Fruit fly (Drosophila melanogaster): ENCODE data around the gene mus101.
A peak's percentile ranks its signal among the peaks of the same experiment; 100 is the strongest.

mus101 gene

DNA sequence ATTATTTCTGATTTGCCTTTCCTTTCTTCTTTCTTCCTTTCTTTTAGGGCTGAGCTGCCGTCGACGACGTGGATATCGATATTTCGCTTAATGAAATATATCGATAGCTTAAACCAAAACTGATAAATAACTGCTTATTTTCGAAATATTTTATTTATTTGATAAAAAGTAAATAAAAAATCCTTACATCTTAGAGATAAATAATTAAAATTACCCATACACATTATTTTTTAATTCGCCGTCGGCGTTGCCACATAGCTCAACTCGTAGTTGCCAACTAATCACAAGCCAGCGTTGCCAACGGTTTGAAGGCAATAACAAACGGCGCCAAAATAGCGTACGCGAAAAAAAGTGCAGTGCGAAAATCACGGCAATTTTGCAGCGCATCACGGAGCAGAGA lies at the start of gene mus101, which contains the start of gene Mrgn1:
mus101 (plus strand) TSS at position 313 of the 400 bp plus-strand sequence.
Mrgn1 (minus strand) TSS at position 44 of the 400 bp plus-strand sequence.
- TF ChIP-seq CG8159 (tag; optimal IDR thresholded peaks at IDR 0.05) (no peak), Ets98B (GFP tag; IDR thresholded peaks at IDR 0.05) (no peak), CG4496 (GFP tag; IDR thresholded peaks at IDR 0.05) (no peak), CG34367 (tag; optimal IDR thresholded peaks at IDR 0.05) (no peak), EcR (GFP tag; optimal IDR thresholded peaks at IDR 0.05) (no peak), Pif1A (GFP tag; optimal IDR thresholded peaks at IDR 0.05) (no peak), CG12605 (GFP tag; IDR thresholded peaks at IDR 0.05) (no peak)

DNA sequence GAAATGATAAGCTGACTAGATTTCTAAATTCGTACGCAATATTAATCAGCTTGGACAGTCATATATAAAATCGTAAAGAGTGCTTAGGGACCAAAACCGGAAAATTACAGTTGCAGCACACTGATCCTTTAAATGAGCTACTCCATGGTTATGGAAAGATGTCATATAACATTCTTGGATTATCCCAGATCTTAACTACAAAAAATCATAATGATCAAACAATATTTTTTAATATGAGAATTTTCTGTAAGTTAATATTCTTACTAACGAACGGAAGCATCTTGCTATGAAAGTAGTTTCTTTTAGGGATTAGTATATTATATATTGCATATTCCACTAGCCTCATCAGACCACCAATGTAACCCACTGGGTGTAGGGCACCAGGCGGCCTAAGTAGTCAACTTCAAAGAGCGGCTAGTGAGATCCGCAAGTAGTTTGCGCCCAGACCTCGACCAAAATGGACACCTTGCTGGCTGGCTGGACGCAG lies 45.5 kb upstream of the mus101 start, which contains the start of gene CG11162:
CG11162 (plus strand) TSS at position 437 of the 487 bp plus-strand sequence.
- TF ChIP-seq CG10348 (GFP tag; IDR thresholded peaks at IDR 0.05) (no peak), EcR (GFP tag; optimal IDR thresholded peaks at IDR 0.05) (no peak), Pif1A (GFP tag; optimal IDR thresholded peaks at IDR 0.05) (no peak), D1 (tag; optimal IDR thresholded peaks at IDR 0.05) (no peak), CG8159 (tag; optimal IDR thresholded peaks at IDR 0.05) (no peak), CG9948 (tag; optimal IDR thresholded peaks at IDR 0.05) (no peak), CG4496 (GFP tag; IDR thresholded peaks at IDR 0.05) (no peak), rn (GFP tag; IDR thresholded peaks at IDR 0.05) (no peak)

DNA sequence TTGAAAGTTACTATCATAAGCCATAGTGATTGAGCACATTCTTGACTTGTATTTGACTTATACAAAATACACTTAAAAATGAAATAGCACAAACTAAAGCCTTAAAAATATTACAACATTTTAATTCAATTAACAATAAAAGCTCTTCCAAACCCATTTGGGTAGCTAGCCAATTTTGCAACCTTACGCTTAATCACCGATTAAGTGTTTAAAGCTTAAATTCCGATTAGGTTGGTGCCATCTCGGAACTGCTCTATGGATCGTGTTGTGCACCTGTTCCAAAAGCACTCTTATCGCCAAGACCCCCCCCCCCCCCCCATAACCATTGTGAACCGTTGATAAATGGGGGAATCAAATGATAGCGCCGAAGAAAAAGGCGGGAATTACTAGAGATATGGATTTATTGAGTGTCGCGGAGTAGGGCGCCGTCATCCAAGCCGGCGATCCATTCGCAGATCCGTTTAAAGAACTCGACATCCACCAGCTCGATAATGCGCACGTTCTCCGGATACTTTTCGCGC lies 44.0 kb upstream of the mus101 start:
- no peak for TF ChIP-seq CG32121 (GFP tag; IDR thresholded peaks at IDR 0.05)
- TF ChIP-seq D1 (tag; optimal IDR thresholded peaks at IDR 0.05), result no peak
- no peak for TF ChIP-seq CG15710 (tag; optimal IDR thresholded peaks at IDR 0.05)

DNA sequence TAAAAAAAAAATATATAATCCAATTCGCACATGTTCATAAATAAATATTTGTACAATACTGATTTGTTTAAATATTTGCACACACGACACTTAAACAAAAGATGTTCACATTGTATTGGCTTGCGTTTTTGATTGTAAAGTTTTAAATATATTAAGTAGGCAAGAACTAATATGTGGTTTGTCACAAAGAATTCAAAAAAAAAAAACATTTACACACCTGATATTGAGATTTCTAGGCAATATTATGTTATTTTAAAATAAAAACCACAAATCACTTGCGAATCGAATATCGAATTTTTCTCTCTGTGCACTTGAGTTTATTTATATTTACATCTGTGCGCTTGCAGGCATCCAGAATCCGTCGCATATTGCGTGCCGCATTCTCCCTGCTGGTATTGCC lies 42.5 kb upstream of the mus101 start:
- no peak for TF ChIP-seq EcR (GFP tag; optimal IDR thresholded peaks at IDR 0.05)
- TF ChIP-seq Pif1B (GFP tag; optimal IDR thresholded peaks at IDR 0.05), result peak; percentile 24
- peak; percentile 17 for TF ChIP-seq D1 (tag; optimal IDR thresholded peaks at IDR 0.05)
- TF ChIP-seq CG12605 (GFP tag; IDR thresholded peaks at IDR 0.05), result 0 out of 2 replicates have a peak, but pooled peaks have one; percentile 16
- TF ChIP-seq Pif1A (GFP tag; optimal IDR thresholded peaks at IDR 0.05), result peak; percentile 37
- no peak for TF ChIP-seq gl (tag; optimal IDR thresholded peaks at IDR 0.05)
- TF ChIP-seq rn (GFP tag; IDR thresholded peaks at IDR 0.05), result no peak
- TF ChIP-seq Ets98B (GFP tag; IDR thresholded peaks at IDR 0.05), result peak; percentile 23; the same call in 1 of the 2 replicates
- peak; percentile 61 for TF ChIP-seq CG15710 (tag; optimal IDR thresholded peaks at IDR 0.05)
- peak; percentile 47 for TF ChIP-seq CG14655 (GFP tag; optimal IDR thresholded peaks at IDR 0.05)
- TF ChIP-seq Snoo (tag; optimal IDR thresholded peaks at IDR 0.05), result peak; percentile 29
- TF ChIP-seq CG13204 (GFP tag; optimal IDR thresholded peaks at IDR 0.05), result no peak
- TF ChIP-seq CG9948 (tag; optimal IDR thresholded peaks at IDR 0.05), result peak; percentile 60
- no peak for TF ChIP-seq fd96Ca (GFP tag; IDR thresholded peaks at IDR 0.05)
- peak; percentile 65 for TF ChIP-seq CG32121 (GFP tag; IDR thresholded peaks at IDR 0.05)
- TF ChIP-seq CG34367 (tag; optimal IDR thresholded peaks at IDR 0.05), result peak; percentile 45
- TF ChIP-seq CG8159 (tag; optimal IDR thresholded peaks at IDR 0.05), result peak; percentile 71
- TF ChIP-seq CG10348 (GFP tag; IDR thresholded peaks at IDR 0.05), result no peak
- peak; percentile 66 for TF ChIP-seq CG4496 (GFP tag; IDR thresholded peaks at IDR 0.05)
- TF ChIP-seq CG8301 (tag; optimal IDR thresholded peaks at IDR 0.05), result peak; percentile 25
- TF ChIP-seq CG17806 (tag; optimal IDR thresholded peaks at IDR 0.05), result peak; percentile 67

DNA sequence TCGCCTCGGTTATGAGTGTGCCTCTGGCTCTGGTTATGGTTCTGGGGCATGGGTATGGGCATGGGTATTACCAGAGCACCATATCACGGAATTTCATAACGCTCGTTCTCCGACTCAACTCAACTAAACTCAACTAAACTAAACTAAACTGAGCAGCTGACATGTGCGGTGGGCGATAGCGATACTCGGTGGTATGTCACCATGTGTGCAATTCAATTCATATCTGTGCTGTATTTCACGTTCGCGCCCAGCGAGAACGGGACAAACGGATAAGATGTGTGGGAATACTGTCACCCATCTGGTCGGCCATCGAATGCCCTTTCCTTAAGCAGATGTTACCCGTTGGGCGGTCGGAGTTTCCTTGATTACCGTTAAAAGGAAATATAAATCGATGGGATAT lies 41.8 kb upstream of the mus101 start, which contains the start of gene CG12177:
CG12177 (minus strand) TSS at position 239 of the 400 bp plus-strand sequence.
- TF ChIP-seq CG14655 (GFP tag; optimal IDR thresholded peaks at IDR 0.05) (no peak), CG32121 (GFP tag; IDR thresholded peaks at IDR 0.05) (no peak), Pif1A (GFP tag; optimal IDR thresholded peaks at IDR 0.05) (no peak), CG9948 (tag; optimal IDR thresholded peaks at IDR 0.05) (no peak), CG13204 (GFP tag; optimal IDR thresholded peaks at IDR 0.05) (no peak), gl (tag; optimal IDR thresholded peaks at IDR 0.05) (no peak), CG8159 (tag; optimal IDR thresholded peaks at IDR 0.05) (no peak), EcR (GFP tag; optimal IDR thresholded peaks at IDR 0.05) (no peak), rn (GFP tag; IDR thresholded peaks at IDR 0.05) (no peak), Ets98B (GFP tag; IDR thresholded peaks at IDR 0.05) (no peak), Pif1B (GFP tag; optimal IDR thresholded peaks at IDR 0.05) (no peak), D1 (tag; optimal IDR thresholded peaks at IDR 0.05) (no peak)

DNA sequence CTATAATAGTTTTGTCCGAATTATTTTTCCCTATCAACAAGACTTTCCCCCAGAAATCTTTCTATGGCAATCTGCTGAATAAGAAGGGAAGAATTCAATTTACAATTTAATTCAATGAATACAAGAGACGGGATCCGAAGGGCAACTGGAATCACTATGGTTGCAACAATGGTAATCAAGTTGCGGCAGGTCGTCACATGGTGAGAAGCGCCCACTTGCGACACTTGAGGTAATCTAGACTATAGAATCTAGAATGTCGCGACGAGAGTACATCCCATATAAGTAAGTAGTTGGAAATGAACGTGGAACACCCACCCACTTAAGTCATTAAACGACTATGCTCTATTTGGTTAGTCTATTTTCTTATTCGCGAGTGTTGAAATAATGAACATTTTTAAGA lies 40.1 kb upstream of the mus101 start:
- TF ChIP-seq CG13204 (GFP tag; optimal IDR thresholded peaks at IDR 0.05) (no peak), Snoo (tag; optimal IDR thresholded peaks at IDR 0.05) (no peak)

DNA sequence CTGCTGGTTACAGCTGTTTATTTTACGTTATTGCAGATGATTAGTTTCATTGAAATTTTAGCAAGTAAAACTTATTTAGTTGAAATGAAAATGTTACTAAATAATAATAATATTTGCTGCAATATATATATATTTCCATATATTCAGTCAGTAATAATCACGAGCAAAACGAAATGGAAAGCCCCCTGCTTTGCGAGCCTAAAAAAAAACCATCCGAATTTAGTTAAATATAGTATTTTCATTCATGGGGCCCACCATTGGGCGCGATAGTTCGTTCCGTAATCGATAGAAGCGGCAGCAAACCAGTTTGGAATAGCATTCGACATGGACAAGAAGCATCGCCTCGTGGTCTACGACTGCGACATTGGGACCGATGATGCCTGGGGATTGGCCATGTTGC lies 39.4 kb upstream of the mus101 start, which contains the start of gene CG11158:
CG11158 (plus strand) TSS at position 301 of the 400 bp plus-strand sequence.
- TF ChIP-seq D1 (tag; optimal IDR thresholded peaks at IDR 0.05) (no peak), Pif1A (GFP tag; optimal IDR thresholded peaks at IDR 0.05) (no peak), CG9948 (tag; optimal IDR thresholded peaks at IDR 0.05) (no peak), Ets98B (GFP tag; IDR thresholded peaks at IDR 0.05) (no peak), CG32121 (GFP tag; IDR thresholded peaks at IDR 0.05) (no peak), CG8301 (tag; optimal IDR thresholded peaks at IDR 0.05) (no peak), CG8159 (tag; optimal IDR thresholded peaks at IDR 0.05) (no peak), CG13204 (GFP tag; optimal IDR thresholded peaks at IDR 0.05) (no peak), CG10348 (GFP tag; IDR thresholded peaks at IDR 0.05) (no peak), rn (GFP tag; IDR thresholded peaks at IDR 0.05) (no peak), CG15710 (tag; optimal IDR thresholded peaks at IDR 0.05) (no peak), fd96Ca (GFP tag; IDR thresholded peaks at IDR 0.05) (no peak), Snoo (tag; optimal IDR thresholded peaks at IDR 0.05) (no peak), CG12605 (GFP tag; IDR thresholded peaks at IDR 0.05) (no peak), EcR (GFP tag; optimal IDR thresholded peaks at IDR 0.05) (no peak)

All from whole organism, pupa.